Worm (Caenorhabditis elegans): ENCODE data around the gene F26F2.8.

DNA sequence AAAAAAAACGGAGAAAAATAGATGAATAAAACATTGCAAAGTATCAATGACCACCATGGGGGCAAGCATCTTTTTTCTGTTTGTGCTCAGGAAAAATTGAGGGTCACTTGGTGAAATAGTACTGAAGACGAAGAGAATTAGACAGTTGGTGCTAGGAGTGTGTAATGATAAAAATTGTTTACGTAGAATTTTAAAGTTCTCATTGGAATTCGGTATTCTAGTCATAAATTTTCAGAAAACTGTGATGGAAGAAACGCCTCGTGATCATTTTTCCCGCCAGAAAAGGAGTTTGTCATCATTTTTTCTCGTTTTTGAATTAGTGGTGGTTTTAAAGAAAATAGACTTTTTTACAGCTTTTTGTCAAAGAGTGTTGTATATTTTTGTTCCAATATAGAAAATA, 34.7 kb upstream of the F26F2.8 start:
- no peak for TF ChIP-seq pqm-1 (tag; optimal IDR thresholded peaks at IDR 0.05)
- TF ChIP-seq sptf-1 (tag; optimal IDR thresholded peaks at IDR 0.05) = no peak
- no peak for TF ChIP-seq nhr-84 (tag; optimal IDR thresholded peaks at IDR 0.05)
- no peak for TF ChIP-seq nhr-47 (tag; optimal IDR thresholded peaks at IDR 0.05)
- no peak for TF ChIP-seq nhr-11 (tag; optimal IDR thresholded peaks at IDR 0.05)
- no peak for TF ChIP-seq snpc-4 (tag; optimal IDR thresholded peaks at IDR 0.05)
- TF ChIP-seq nhr-237 (tag; optimal IDR thresholded peaks at IDR 0.05) = no peak
- no peak for TF ChIP-seq ztf-4 (tag; optimal IDR thresholded peaks at IDR 0.05)
- no peak for TF ChIP-seq elt-3 (tag; optimal IDR thresholded peaks at IDR 0.05)
- no peak for TF ChIP-seq alr-1 (tag; optimal IDR thresholded peaks at IDR 0.05; ENCODE audit: borderline replicate concordance)
- TF ChIP-seq aly-2 (tag; optimal IDR thresholded peaks at IDR 0.05) = no peak
- no peak for TF ChIP-seq efl-1 (optimal IDR thresholded peaks at IDR 0.05)
- no peak for TF ChIP-seq efl-1 (GFP tag; optimal IDR thresholded peaks at IDR 0.05 in 1 of 2)
